Fruit fly (Drosophila melanogaster) whole organism, pupa: ENCODE measurements around the gene CG2017.

Experiments used
- CG10348 ChIP-seq: fragments of 200-800 bp; sonication (Bioruptor generic); IDR thresholded peaks from 2 replicates; pipeline ENCODE4 v1.3.6; 2022; ENCODE audit warnings: missing biosample characterization, missing genetic modification characterization
- CG12605 ChIP-seq: fragments of 200-800 bp; sonication (Bioruptor generic); IDR thresholded peaks from 2 replicates; pipeline ENCODE4 v1.3.6; 2022; ENCODE audit warnings: missing biosample characterization, missing genetic modification characterization
- CG13204 ChIP-seq: fragments of 200-800 bp; sonication (Bioruptor generic); optimal IDR thresholded peaks from 2 replicates; lab custom pipeline; 2018; ENCODE audit warnings: missing biosample characterization, mild to moderate bottlenecking, missing genetic modification characterization, moderate library complexity
- CG14655 ChIP-seq: fragments of 200-800 bp; sonication (Bioruptor generic); optimal IDR thresholded peaks from 3 replicates; lab custom pipeline; 2017; ENCODE audit warnings: mild to moderate bottlenecking, missing biosample characterization, missing genetic modification reagents, missing genetic modification characterization
- CG15710 ChIP-seq: fragments of 200-800 bp; sonication (Bioruptor generic); optimal IDR thresholded peaks from 2 replicates; lab custom pipeline; 2018; ENCODE audit warnings: missing biosample characterization, mild to moderate bottlenecking, missing genetic modification characterization, moderate library complexity
- CG17806 ChIP-seq: fragments of 200-800 bp; sonication (Bioruptor generic); optimal IDR thresholded peaks from 2 replicates; lab custom pipeline; 2018; ENCODE audit warnings: missing biosample characterization, mild to moderate bottlenecking, missing genetic modification characterization, moderate library complexity
- CG32121 ChIP-seq: fragments of 200-800 bp; sonication (Bioruptor generic); IDR thresholded peaks from 2 replicates; pipeline ENCODE4 v1.3.6; 2022; ENCODE audit warnings: missing biosample characterization, missing genetic modification characterization
- CG34367 ChIP-seq: fragments of 200-800 bp; sonication (Bioruptor generic); optimal IDR thresholded peaks from 2 replicates; lab custom pipeline; 2018; ENCODE audit warnings: missing biosample characterization, mild to moderate bottlenecking, missing genetic modification characterization
- CG4496 ChIP-seq: fragments of 200-800 bp; sonication (Bioruptor generic); IDR thresholded peaks from 3 replicates; pipeline ENCODE4 v1.3.6; 2022; ENCODE audit warnings: missing biosample characterization, missing genetic modification characterization
- CG8159 ChIP-seq: fragments of 200-800 bp; sonication (Bioruptor generic); optimal IDR thresholded peaks from 3 replicates; lab custom pipeline; 2018; ENCODE audit warnings: missing biosample characterization, mild to moderate bottlenecking, missing genetic modification characterization, moderate library complexity
- CG8301 ChIP-seq: fragments of 200-800 bp; sonication (Bioruptor generic); optimal IDR thresholded peaks from 2 replicates; lab custom pipeline; 2018; ENCODE audit warnings: missing biosample characterization, mild to moderate bottlenecking, missing genetic modification characterization
- CG9948 ChIP-seq: fragments of 200-800 bp; sonication (Bioruptor generic); optimal IDR thresholded peaks from 2 replicates; lab custom pipeline; 2018; ENCODE audit warnings: missing biosample characterization, mild to moderate bottlenecking, missing genetic modification characterization, moderate library complexity
- D1 ChIP-seq: fragments of 200-800 bp; sonication (Bioruptor generic); optimal IDR thresholded peaks from 2 replicates; lab custom pipeline; 2018; ENCODE audit warnings: missing biosample characterization, mild to moderate bottlenecking, missing genetic modification characterization, moderate library complexity
- EcR ChIP-seq: fragments of 200-800 bp; sonication (Bioruptor generic); optimal IDR thresholded peaks from 3 replicates; lab custom pipeline; 2019; ENCODE audit warnings: missing biosample characterization, missing genetic modification characterization, mild to moderate bottlenecking, moderate library complexity, missing genetic modification reagents
- Ets98B ChIP-seq: fragments of 200-800 bp; sonication (Bioruptor generic); IDR thresholded peaks from 2 replicates; pipeline ENCODE4 v1.3.6; 2022; ENCODE audit warnings: missing biosample characterization, missing genetic modification characterization
- Pif1A ChIP-seq: fragments of 200-800 bp; sonication (Bioruptor generic); optimal IDR thresholded peaks from 3 replicates; lab custom pipeline; 2016; ENCODE audit warnings: missing biosample characterization, missing genetic modification characterization
- Pif1B ChIP-seq: fragments of 200-800 bp; sonication (Bioruptor generic); optimal IDR thresholded peaks from 3 replicates; lab custom pipeline; 2016; ENCODE audit warnings: missing biosample characterization, missing genetic modification characterization
- Snoo ChIP-seq: fragments of 200-800 bp; sonication (Bioruptor generic); optimal IDR thresholded peaks from 3 replicates; lab custom pipeline; 2017; ENCODE audit warnings: missing biosample characterization, mild to moderate bottlenecking, missing genetic modification characterization, inconsistent platforms
- fd96Ca ChIP-seq: fragments of 200-800 bp; sonication (Bioruptor generic); IDR thresholded peaks from 3 replicates; pipeline ENCODE4 v1.3.6; 2022; ENCODE audit warnings: missing biosample characterization, missing genetic modification characterization
- gl ChIP-seq: fragments of 200-800 bp; sonication (Bioruptor generic); optimal IDR thresholded peaks from 2 replicates; lab custom pipeline; 2018; ENCODE audit warnings: missing biosample characterization, mild to moderate bottlenecking, missing genetic modification characterization
- rn ChIP-seq: fragments of 200-800 bp; sonication (Bioruptor generic); IDR thresholded peaks from 2 replicates; pipeline ENCODE4 v1.3.6; 2022; ENCODE audit warnings: missing biosample characterization, missing genetic modification characterization

Gene CG2017

DNA sequence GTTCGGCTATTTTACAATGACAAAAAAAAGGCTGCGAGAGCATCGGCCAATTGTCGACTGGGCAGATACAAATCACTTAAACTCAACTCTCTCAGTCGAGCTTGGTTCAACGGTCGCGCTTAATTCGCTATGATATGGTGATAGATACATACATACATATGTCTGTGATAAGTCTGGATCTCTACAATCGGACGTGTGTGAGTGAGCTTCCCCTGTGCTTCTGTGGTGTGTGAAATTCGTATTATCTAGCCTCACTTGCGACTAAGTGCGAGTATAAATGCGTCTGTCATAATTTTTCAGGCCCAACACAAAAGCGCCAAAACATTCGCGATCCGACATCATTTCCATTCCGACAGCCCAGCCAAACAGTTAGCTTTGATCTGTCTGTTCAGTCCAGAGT lies 21.3 kb downstream of the CG2017 start, which contains the start of gene CG1213:
Gene CG1213, plus strand, starts transcription at position 301 of the 400 bp plus-strand sequence.
- TF ChIP-seq CG8159: no peak
- no peak for TF ChIP-seq Ets98B (GFP tag; lab: Robert Waterston, UW)
- no peak for TF ChIP-seq EcR (GFP tag; lab: Kevin White, UChicago)
- TF ChIP-seq CG12605: no peak
- TF ChIP-seq CG34367: no peak
- no peak for TF ChIP-seq CG13204
- no peak for TF ChIP-seq D1
- TF ChIP-seq CG17806 (tag; lab: Kevin White, UChicago): no peak
- no peak for TF ChIP-seq Pif1B
- TF ChIP-seq rn: no peak
- no peak for TF ChIP-seq gl (tag; lab: Kevin White, UChicago)
- no peak for TF ChIP-seq Snoo (tag; lab: Kevin White, UChicago)
- no peak for TF ChIP-seq fd96Ca (GFP tag; lab: Robert Waterston, UW)
- TF ChIP-seq CG10348 (GFP tag; lab: Robert Waterston, UW): no peak
- no peak for TF ChIP-seq CG4496 (GFP tag; lab: Robert Waterston, UW)
- no peak for TF ChIP-seq CG9948
- TF ChIP-seq, all 21 proteins: peak for 0

DNA sequence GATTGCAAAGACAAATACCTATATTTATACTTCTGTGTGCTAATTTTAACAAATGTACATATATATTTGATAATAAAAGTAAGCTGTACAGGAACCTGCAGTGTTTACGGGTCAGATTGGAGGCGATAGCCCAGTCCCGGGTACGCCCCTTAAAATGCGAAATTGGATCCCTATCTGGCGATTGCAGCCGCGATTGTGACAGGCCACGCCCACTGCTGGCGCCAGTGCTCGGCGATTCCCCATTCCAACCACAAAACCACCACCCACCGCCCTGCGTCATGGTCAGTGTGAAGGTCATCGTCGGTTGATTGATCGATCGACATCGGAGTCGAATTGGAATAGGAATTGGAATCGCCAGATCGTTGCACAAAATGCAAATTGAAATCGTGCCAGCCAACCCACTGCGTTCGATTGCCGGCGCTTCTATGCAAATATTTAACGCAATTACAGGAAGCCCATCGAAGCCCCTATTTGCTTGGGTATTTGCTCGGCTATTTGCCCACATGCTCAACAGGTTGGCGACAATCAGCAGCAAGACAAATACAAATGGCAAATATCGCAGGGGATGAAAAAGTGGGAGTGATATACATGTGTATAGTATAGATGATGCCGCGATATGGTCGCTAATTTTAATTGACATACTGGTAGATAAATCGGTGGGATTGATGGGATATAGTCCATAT lies 23.4 kb downstream of the CG2017 start:
- TF ChIP-seq CG14655 (GFP tag; lab: Kevin White, UChicago) (peak; percentile 29), CG8301 (tag; lab: Kevin White, UChicago) (no peak), Pif1B (peak; percentile 33), CG34367 (peak; percentile 51), CG4496 (GFP tag; lab: Robert Waterston, UW) (peak; percentile 35; the same call in 1 of the 3 replicates), CG10348 (GFP tag; lab: Robert Waterston, UW) (no peak), D1 (no peak), CG12605 (no peak), Pif1A (GFP tag; lab: Kevin White, UChicago) (peak; percentile 69), CG17806 (tag; lab: Kevin White, UChicago) (peak; percentile 8)

DNA sequence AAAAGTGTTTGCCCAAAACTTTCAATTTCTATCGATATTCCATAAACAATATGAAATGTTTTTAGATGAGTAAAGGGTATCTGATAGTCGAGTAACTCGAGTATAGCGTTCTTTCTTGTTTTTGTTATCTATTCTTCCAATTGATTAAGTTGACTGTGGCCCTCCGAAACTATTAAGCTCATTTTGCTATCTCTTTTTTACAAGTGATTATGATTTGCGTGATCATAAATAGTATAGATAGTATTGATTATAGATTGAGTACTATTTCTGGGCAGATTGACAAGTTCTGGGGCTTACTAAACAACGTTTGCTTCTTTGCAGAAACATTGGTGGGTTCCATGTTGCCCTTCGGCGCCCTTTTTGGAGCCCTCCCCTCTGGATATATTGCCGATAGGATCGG lies 25.7 kb downstream of the CG2017 start:
- TF ChIP-seq Pif1A (GFP tag; lab: Kevin White, UChicago) (no peak), Snoo (tag; lab: Kevin White, UChicago) (no peak), CG17806 (tag; lab: Kevin White, UChicago) (no peak), CG12605 (no peak), CG8301 (tag; lab: Kevin White, UChicago) (no peak), CG34367 (no peak), CG13204 (no peak), CG15710 (no peak), Pif1B (no peak), CG4496 (GFP tag; lab: Robert Waterston, UW) (no peak), CG10348 (GFP tag; lab: Robert Waterston, UW) (no peak), EcR (GFP tag; lab: Kevin White, UChicago) (no peak), CG9948 (no peak), fd96Ca (GFP tag; lab: Robert Waterston, UW) (no peak), Ets98B (GFP tag; lab: Robert Waterston, UW) (no peak), rn (no peak), gl (tag; lab: Kevin White, UChicago) (no peak), D1 (no peak), CG8159 (no peak), CG14655 (GFP tag; lab: Kevin White, UChicago) (no peak)

DNA sequence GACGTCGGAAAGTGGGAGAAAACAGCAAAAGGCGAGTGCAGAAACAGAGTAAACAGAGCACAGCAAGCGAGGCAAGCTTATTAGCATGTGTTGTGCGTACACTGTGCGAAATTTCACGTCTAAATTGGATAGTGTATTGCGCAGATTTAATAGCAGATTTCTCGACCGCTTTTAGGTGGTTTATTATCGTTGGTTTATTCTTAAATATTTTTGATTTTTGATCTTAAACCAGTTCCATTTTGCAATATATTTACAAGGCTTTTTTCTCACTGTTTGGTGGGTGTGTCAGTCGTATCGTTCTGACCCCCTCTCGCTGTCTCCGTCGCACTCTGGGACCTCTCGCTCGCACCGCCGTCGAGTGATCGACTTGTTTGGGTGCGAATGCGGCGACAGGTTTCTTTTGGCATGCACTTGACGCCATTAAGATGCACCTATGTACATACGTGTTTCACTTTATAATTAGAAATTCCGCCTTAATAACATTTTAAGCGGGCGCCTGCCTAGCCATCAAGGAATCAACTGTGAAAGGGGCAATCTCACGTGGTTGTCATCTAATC lies 28.2 kb downstream of the CG2017 start:
- peak; percentile 77 for TF ChIP-seq CG34367
- TF ChIP-seq CG15710: peak; percentile 81
- TF ChIP-seq CG10348 (GFP tag; lab: Robert Waterston, UW): peak; percentile 64; the same call in 1 of the 2 replicates
- TF ChIP-seq CG9948: no peak
- TF ChIP-seq CG8159: peak; percentile 83
- peak; percentile 88 for TF ChIP-seq rn
- TF ChIP-seq CG32121: peak; percentile 92
- TF ChIP-seq CG13204: no peak
- TF ChIP-seq EcR (GFP tag; lab: Kevin White, UChicago): peak; percentile 12
- TF ChIP-seq CG14655 (GFP tag; lab: Kevin White, UChicago): peak; percentile 93
- peak; percentile 97 for TF ChIP-seq fd96Ca (GFP tag; lab: Robert Waterston, UW)
- TF ChIP-seq CG4496 (GFP tag; lab: Robert Waterston, UW): peak; percentile 96
- TF ChIP-seq Snoo (tag; lab: Kevin White, UChicago): peak; percentile 85
- TF ChIP-seq CG12605: peak; percentile 90
- peak; percentile 76 for TF ChIP-seq CG17806 (tag; lab: Kevin White, UChicago)
- peak; percentile 87 for TF ChIP-seq Pif1B
- TF ChIP-seq CG8301 (tag; lab: Kevin White, UChicago): peak; percentile 95
- no peak for TF ChIP-seq D1
- TF ChIP-seq gl (tag; lab: Kevin White, UChicago): peak; percentile 55
- TF ChIP-seq Pif1A (GFP tag; lab: Kevin White, UChicago): peak; percentile 89
- peak; percentile 96 for TF ChIP-seq Ets98B (GFP tag; lab: Robert Waterston, UW)

DNA sequence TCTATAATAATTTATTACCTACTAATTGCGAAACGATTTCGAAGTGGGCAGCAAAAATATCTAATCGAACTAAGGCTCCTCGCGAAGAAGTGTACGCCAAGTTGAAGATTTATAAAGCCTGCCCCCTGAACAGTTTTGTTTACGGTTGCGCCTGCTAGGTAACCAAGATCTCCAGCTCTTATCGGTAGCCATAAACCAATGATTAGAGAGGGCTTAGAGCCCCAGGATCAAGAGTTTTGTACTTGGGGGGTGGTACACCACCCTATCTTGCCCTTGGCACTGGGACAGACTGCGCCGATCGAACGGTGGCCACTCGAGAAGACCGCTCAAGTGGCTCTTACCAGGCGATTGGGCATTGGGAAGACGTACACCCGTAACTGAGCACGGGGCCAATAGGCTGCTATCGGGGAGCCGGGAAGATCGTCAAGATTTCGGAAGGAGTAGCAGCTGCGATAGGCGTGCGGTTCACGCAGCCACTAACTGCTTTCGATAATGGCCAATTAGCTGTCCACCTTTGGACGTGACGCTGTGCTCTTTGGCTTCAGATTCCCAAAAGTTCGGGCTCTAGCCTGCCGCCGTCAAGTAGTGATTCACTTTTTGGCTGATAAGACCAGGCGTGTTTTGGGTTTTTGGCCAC lies 29.7 kb downstream of the CG2017 start:
- TF ChIP-seq Pif1B (no peak), CG34367 (no peak), CG15710 (no peak), CG9948 (no peak), CG14655 (GFP tag; lab: Kevin White, UChicago) (no peak), Snoo (tag; lab: Kevin White, UChicago) (no peak), gl (tag; lab: Kevin White, UChicago) (no peak), CG10348 (GFP tag; lab: Robert Waterston, UW) (no peak), CG8159 (no peak), CG12605 (no peak), Ets98B (GFP tag; lab: Robert Waterston, UW) (no peak), CG32121 (no peak), Pif1A (GFP tag; lab: Kevin White, UChicago) (no peak)
